Worm (Caenorhabditis elegans) whole organism, late embryonic: ENCODE measurements around the gene C26B9.6.

Experiments used
- ahr-1 ChIP-seq: sonication (generic microtip); optimal IDR thresholded peaks from 2 replicates; lab custom pipeline; 2016; ENCODE audit warnings: missing genetic modification characterization, missing compliant biosample characterization
- ama-1 ChIP-seq: fragments of 150-350 bp; optimal IDR thresholded peaks from 2 replicates; lab custom pipeline; 2014
- ceh-45 ChIP-seq: fragments of 200-800 bp; sonication (Bioruptor generic); IDR thresholded peaks from 2 replicates; pipeline ENCODE4 v1.3.6; 2022; ENCODE audit warnings: missing genetic modification reagents, missing genetic modification characterization, missing compliant biosample characterization
- ceh-6 ChIP-seq: fragments of 200-800 bp; sonication (Bioruptor generic); optimal IDR thresholded peaks from 2 replicates; lab custom pipeline; 2018; ENCODE audit warnings: mild to moderate bottlenecking, missing genetic modification characterization, missing compliant biosample characterization
- ceh-9 ChIP-seq: sonication (generic microtip); optimal IDR thresholded peaks from 2 replicates; lab custom pipeline; 2016; ENCODE audit warnings: mild to moderate bottlenecking, missing genetic modification characterization, inconsistent platforms, missing compliant biosample characterization
- ets-4 ChIP-seq: sonication (generic microtip); optimal IDR thresholded peaks from 2 replicates; lab custom pipeline; 2016; ENCODE audit warnings: missing genetic modification characterization, missing compliant biosample characterization
- fax-1 ChIP-seq: sonication (generic microtip); optimal IDR thresholded peaks from 2 replicates; lab custom pipeline; 2016; ENCODE audit warnings: missing genotype, missing genetic modification characterization, missing compliant biosample characterization
- hlh-13 ChIP-seq: fragments of 200-800 bp; sonication (Bioruptor generic); optimal IDR thresholded peaks from 2 replicates; lab custom pipeline; 2018; ENCODE audit warnings: mild to moderate bottlenecking, missing genetic modification characterization, missing compliant biosample characterization
- hlh-30 ChIP-seq: sonication (generic microtip); optimal IDR thresholded peaks from 2 replicates; lab custom pipeline; 2017; ENCODE audit warnings: antibody characterized with exemption, missing genetic modification characterization, missing compliant biosample characterization; ENCODE audit not compliant: insufficient read depth
- madf-2 ChIP-seq: sonication (generic microtip); optimal IDR thresholded peaks from 2 replicates; lab custom pipeline; 2017; ENCODE audit warnings: missing genetic modification characterization, missing compliant biosample characterization
- npax-4 ChIP-seq: sonication (generic microtip); optimal IDR thresholded peaks from 2 replicates; lab custom pipeline; 2016; ENCODE audit warnings: missing genetic modification characterization, missing compliant biosample characterization
- odd-2 ChIP-seq: sonication (generic microtip); optimal IDR thresholded peaks from 2 replicates; lab custom pipeline; 2017; ENCODE audit warnings: antibody characterized with exemption, mild to moderate bottlenecking, missing genetic modification characterization, missing compliant biosample characterization
- pag-3 ChIP-seq: sonication (generic microtip); optimal IDR thresholded peaks from 2 replicates; lab custom pipeline; 2016; ENCODE audit warnings: missing compliant biosample characterization, missing genetic modification characterization, borderline replicate concordance
- pqm-1 ChIP-seq: sonication (generic microtip); optimal IDR thresholded peaks from 2 replicates; lab custom pipeline; 2016; ENCODE audit warnings: missing genetic modification characterization, missing compliant biosample characterization
- sdc-2 ChIP-seq: sonication (generic microtip); optimal IDR thresholded peaks from 2 replicates; lab custom pipeline; 2016; ENCODE audit warnings: missing genotype, missing genetic modification characterization, missing compliant biosample characterization
- sox-4 ChIP-seq: sonication (generic microtip); optimal IDR thresholded peaks from 2 replicates; lab custom pipeline; 2017; ENCODE audit warnings: mild to moderate bottlenecking, missing genetic modification characterization, inconsistent platforms, missing compliant biosample characterization
- tbx-7 ChIP-seq: sonication (generic microtip); optimal IDR thresholded peaks from 2 replicates; lab custom pipeline; 2016; ENCODE audit warnings: missing genotype, missing genetic modification characterization, missing compliant biosample characterization
- unc-55 ChIP-seq: sonication (generic microtip); optimal IDR thresholded peaks from 2 replicates; lab custom pipeline; 2017; ENCODE audit warnings: missing biosample characterization, missing genetic modification reagents, missing genetic modification characterization

Gene C26B9.6

ce11 chrX:5289106-5289505, 46.2 kb downstream of the C26B9.6 start:
- TF ChIP-seq ets-4 (tag; lab: Kevin White, UChicago) = no peak
- TF ChIP-seq ceh-45 = no peak
- no peak for TF ChIP-seq tbx-7 (tag; lab: Kevin White, UChicago)
- TF ChIP-seq sox-4 (tag; lab: Kevin White, UChicago) = no peak
- no peak for TF ChIP-seq npax-4
- TF ChIP-seq ahr-1 (tag; lab: Kevin White, UChicago) = no peak
- TF ChIP-seq pag-3 (tag; lab: Kevin White, UChicago) = no peak
- no peak for TF ChIP-seq fax-1 (tag; lab: Kevin White, UChicago)
- TF ChIP-seq hlh-13 = no peak
- TF ChIP-seq odd-2 = no peak
- TF ChIP-seq ceh-9 (tag; lab: Kevin White, UChicago) = no peak
- TF ChIP-seq ama-1 = no peak

- TF ChIP-seq pag-3 (tag; lab: Kevin White, UChicago) = no peak
- TF ChIP-seq pqm-1 (tag; lab: Kevin White, UChicago) = no peak
- no peak for TF ChIP-seq madf-2 (tag; lab: Kevin White, UChicago)
- no peak for TF ChIP-seq unc-55 (GFP tag; lab: Kevin White, UChicago)
- no peak for TF ChIP-seq ceh-6
- no peak for TF ChIP-seq ceh-45
- TF ChIP-seq hlh-30 (tag; lab: Kevin White, UChicago) = no peak
- TF ChIP-seq sdc-2 (tag; lab: Kevin White, UChicago) = no peak
Observed at ce11 chrX:5283531-5283930, 51.7 kb downstream of the C26B9.6 start, which contains the start of gene vps-41. Gene vps-41 (plus strand): TSS chrX:5283831.
